Fruit fly (Drosophila melanogaster) whole organism: ENCODE results near the gene CG11470.

Experiments used
- Dll ChIP-seq: fragments of >200 bp; optimal IDR thresholded peaks from 2 replicates; lab custom pipeline; 2017
- EcR ChIP-seq, 2 experiments: fragments of >200 bp; optimal IDR thresholded peaks; 2 replicates each; lab custom pipeline; 2017; ENCODE audit warnings: missing biosample characterization in 2 of 2, missing genetic modification characterization in 2 of 2, missing genetic modification reagents in 2 of 2

dm6 chr3R:29556003-29556467 lies 33.5 kb downstream of the CG11470 start, which contains the start of gene Dr:
- TF ChIP-seq EcR (GFP tag; optimal IDR thresholded peaks at IDR 0.05; lab: Kevin White, UChicago), result no peak
- peak; percentile 54 for TF ChIP-seq Dll (lab: Kevin White, UChicago)
